Fruit fly (Drosophila melanogaster) whole organism, embryonic: ENCODE results near the gene CG14960.

Experiments used
- Adf1 ChIP-seq: fragments of 200-800 bp; sonication (Bioruptor generic); IDR thresholded peaks from 2 replicates; pipeline ENCODE4 v1.3.6; 2022; ENCODE audit warnings: missing biosample characterization, missing genetic modification characterization
- Aef1 ChIP-seq: fragments of 200-800 bp; sonication (Bioruptor generic); IDR thresholded peaks from 3 replicates; pipeline ENCODE4 v1.3.6; 2022; ENCODE audit warnings: missing biosample characterization, missing genetic modification characterization
- Bdp1 ChIP-seq: fragments of 200-800 bp; sonication (Bioruptor generic); optimal IDR thresholded peaks from 3 replicates; lab custom pipeline; 2016; ENCODE audit warnings: missing biosample characterization, missing genetic modification characterization
- Bgb ChIP-seq: fragments of 200-800 bp; sonication (Bioruptor generic); IDR thresholded peaks from 2 replicates; pipeline ENCODE4 v1.3.6; 2022; ENCODE audit warnings: missing biosample characterization, missing genetic modification characterization; ENCODE audit not compliant: partially characterized antibody
- CG10321 ChIP-seq: fragments of 200-800 bp; sonication (Bioruptor generic); IDR thresholded peaks from 2 replicates; pipeline ENCODE4 v1.3.6; 2022; ENCODE audit warnings: missing biosample characterization, missing genetic modification characterization
- CG11398 ChIP-seq: fragments of 200-800 bp; sonication (Bioruptor generic); optimal IDR thresholded peaks from 2 replicates; lab custom pipeline; 2016; ENCODE audit warnings: missing biosample characterization, missing genetic modification characterization
- CG11560 ChIP-seq: fragments of 200-800 bp; sonication (Bioruptor generic); IDR thresholded peaks from 3 replicates; pipeline ENCODE4 v1.3.6; 2022; ENCODE audit warnings: missing biosample characterization, missing genetic modification characterization
- CG12155 ChIP-seq: fragments of 200-800 bp; sonication (Bioruptor generic); optimal IDR thresholded peaks from 3 replicates; lab custom pipeline; 2016; ENCODE audit warnings: missing biosample characterization, missing genetic modification characterization
- CG12659 ChIP-seq: fragments of 200-800 bp; sonication (Bioruptor generic); optimal IDR thresholded peaks from 3 replicates; lab custom pipeline; 2017; ENCODE audit warnings: mild to moderate bottlenecking, missing biosample characterization, missing genetic modification reagents, missing genetic modification characterization
- CG13287 ChIP-seq: fragments of 200-800 bp; sonication (Bioruptor generic); IDR thresholded peaks from 2 replicates; pipeline ENCODE4 v1.3.6; 2022; ENCODE audit warnings: missing biosample characterization, missing genetic modification characterization; ENCODE audit not compliant: partially characterized antibody
- CG13296 ChIP-seq: fragments of 200-800 bp; sonication (Bioruptor generic); optimal IDR thresholded peaks from 3 replicates; lab custom pipeline; 2018; ENCODE audit warnings: missing biosample characterization, mild to moderate bottlenecking, missing genetic modification characterization
- CG15479 ChIP-seq: fragments of 200-800 bp; sonication (Bioruptor generic); optimal IDR thresholded peaks from 3 replicates; lab custom pipeline; 2019; ENCODE audit warnings: missing biosample characterization, mild to moderate bottlenecking, missing genetic modification characterization, moderate library complexity
- CG17361 ChIP-seq: fragments of 200-800 bp; sonication (Bioruptor generic); IDR thresholded peaks from 3 replicates; pipeline ENCODE4 v1.3.6; 2022; ENCODE audit warnings: missing biosample characterization, missing genetic modification characterization
- CG17612 ChIP-seq: fragments of 200-800 bp; sonication (Bioruptor generic); IDR thresholded peaks from 2 replicates; pipeline ENCODE4 v1.3.6; 2022; ENCODE audit warnings: missing biosample characterization, missing genetic modification characterization
- CG2116 ChIP-seq: fragments of 200-800 bp; sonication (Bioruptor generic); optimal IDR thresholded peaks from 3 replicates; lab custom pipeline; 2018; ENCODE audit warnings: missing biosample characterization, mild to moderate bottlenecking, missing genetic modification characterization
- CG2199 ChIP-seq: fragments of 200-800 bp; sonication (Bioruptor generic); IDR thresholded peaks from 3 replicates; pipeline ENCODE4 v1.3.6; 2022; ENCODE audit warnings: missing biosample characterization, missing genetic modification characterization
- CG31224 ChIP-seq: fragments of 200-800 bp; sonication (Bioruptor generic); IDR thresholded peaks from 2 replicates; pipeline ENCODE4 v1.3.6; 2022; ENCODE audit warnings: missing biosample characterization, missing genetic modification characterization
- CG32532 ChIP-seq: fragments of 200-800 bp; sonication (Bioruptor generic); IDR thresholded peaks from 2 replicates; pipeline ENCODE4 v1.3.6; 2022; ENCODE audit warnings: missing biosample characterization, missing genetic modification characterization
- CG33213 ChIP-seq: fragments of 200-800 bp; sonication (Bioruptor generic); optimal IDR thresholded peaks from 3 replicates; lab custom pipeline; 2016; ENCODE audit warnings: missing biosample characterization, missing genetic modification characterization
- CG4328 ChIP-seq: fragments of 200-800 bp; sonication (Bioruptor generic); optimal IDR thresholded peaks from 3 replicates; lab custom pipeline; 2017; ENCODE audit warnings: missing biosample characterization, missing genetic modification reagents, missing genetic modification characterization
- CG6272 ChIP-seq: fragments of 200-800 bp; sonication (Bioruptor generic); IDR thresholded peaks from 2 replicates; pipeline ENCODE4 v1.3.6; 2022; ENCODE audit warnings: missing biosample characterization, missing genetic modification characterization
- CG6683 ChIP-seq: fragments of 200-800 bp; sonication (Bioruptor generic); optimal IDR thresholded peaks from 2 replicates; lab custom pipeline; 2017; ENCODE audit warnings: missing biosample characterization, mild to moderate bottlenecking, missing genetic modification characterization, missing genetic modification reagents
- CG6813 ChIP-seq: fragments of 200-800 bp; sonication (Bioruptor generic); optimal IDR thresholded peaks from 2 replicates; lab custom pipeline; 2017; ENCODE audit warnings: missing biosample characterization, missing genetic modification characterization, mild to moderate bottlenecking, moderate library complexity, missing genetic modification reagents
- CG7839 ChIP-seq: fragments of 200-800 bp; sonication (Bioruptor generic); optimal IDR thresholded peaks from 3 replicates; lab custom pipeline; 2018; ENCODE audit warnings: missing biosample characterization, mild to moderate bottlenecking, missing genetic modification characterization, moderate library complexity
- CG8290 ChIP-seq, 3 experiments: fragments of 200-800 bp; sonication (Bioruptor generic); optimal IDR thresholded peaks; 2 replicates each; lab custom pipeline; 2016 to 2019; ENCODE audit warnings: missing biosample characterization in 3 of 3, missing genetic modification characterization in 3 of 3, mild to moderate bottlenecking in 2 of 3, moderate library complexity in 1 of 3
- CTCF ChIP-seq: fragments of 200-800 bp; sonication (Bioruptor generic); optimal IDR thresholded peaks from 2 replicates; lab custom pipeline; 2017; ENCODE audit warnings: missing biosample characterization, mild to moderate bottlenecking, missing genetic modification characterization, moderate library complexity
- CkIIα-i1 ChIP-seq: fragments of 200-800 bp; sonication (Bioruptor generic); IDR thresholded peaks from 2 replicates; pipeline ENCODE4 v1.3.6; 2022; ENCODE audit warnings: missing biosample characterization, missing genetic modification characterization
- GATAe ChIP-seq: fragments of 200-800 bp; sonication (Bioruptor generic); conservative IDR thresholded peaks from 2 replicates; pipeline ENCODE4 v1.3.6; 2022; ENCODE audit warnings: missing biosample characterization, missing genetic modification characterization
- HHEX ChIP-seq: fragments of 200-800 bp; sonication (Bioruptor generic); optimal IDR thresholded peaks from 3 replicates; lab custom pipeline; 2017; ENCODE audit warnings: missing biosample characterization, mild to moderate bottlenecking, missing genetic modification characterization, missing genetic modification reagents
- HLH3B ChIP-seq: fragments of 200-800 bp; sonication (Bioruptor generic); IDR thresholded peaks from 2 replicates; pipeline ENCODE4 v1.3.6; 2022; ENCODE audit warnings: missing biosample characterization, missing genetic modification characterization
- HLH4C ChIP-seq: fragments of 200-800 bp; sonication (Bioruptor generic); IDR thresholded peaks from 3 replicates; pipeline ENCODE4 v1.3.6; 2022; ENCODE audit warnings: missing biosample characterization, missing genetic modification characterization; ENCODE audit not compliant: partially characterized antibody
- Hr51 ChIP-seq, 2 experiments: fragments of 200-800 bp; sonication (Bioruptor generic); optimal IDR thresholded peaks; 2 replicates in 1 of 2; 3 replicates in 1 of 2; lab custom pipeline; 2016 to 2018; ENCODE audit warnings: missing biosample characterization in 2 of 2, missing genetic modification characterization in 2 of 2, mild to moderate bottlenecking in 1 of 2, moderate library complexity in 1 of 2
- Hsf ChIP-seq: fragments of 200-800 bp; sonication (Bioruptor generic); optimal IDR thresholded peaks from 3 replicates; lab custom pipeline; 2016; ENCODE audit warnings: missing biosample characterization, missing genetic modification characterization
- MBD-R2 ChIP-seq: fragments of 200-800 bp; sonication (Bioruptor generic); IDR thresholded peaks from 2 replicates; pipeline ENCODE4 v1.3.6; 2022; ENCODE audit warnings: missing biosample characterization, missing genetic modification characterization
- Meics ChIP-seq: fragments of 200-800 bp; sonication (Bioruptor generic); optimal IDR thresholded peaks from 2 replicates; lab custom pipeline; 2017; ENCODE audit warnings: missing biosample characterization, mild to moderate bottlenecking, missing genetic modification characterization
- Nf-YA ChIP-seq: fragments of 200-800 bp; sonication (Bioruptor generic); IDR thresholded peaks from 2 replicates; pipeline ENCODE4 v1.3.6; 2022; ENCODE audit warnings: missing biosample characterization, missing genetic modification characterization
- Nf-YC ChIP-seq: fragments of 200-800 bp; optimal IDR thresholded peaks from 3 replicates; lab custom pipeline; 2019; ENCODE audit warnings: missing biosample characterization, mild to moderate bottlenecking, missing genetic modification characterization, moderate library complexity
- PHDP ChIP-seq: fragments of 200-800 bp; sonication (Bioruptor generic); optimal IDR thresholded peaks from 3 replicates; lab custom pipeline; 2018; ENCODE audit warnings: missing biosample characterization, mild to moderate bottlenecking, missing genetic modification characterization, moderate library complexity
- Pdp1 ChIP-seq, 2 experiments: fragments of 200-800 bp; sonication (Bioruptor generic); optimal IDR thresholded peaks; 3 replicates each; lab custom pipeline; 2016; ENCODE audit warnings: missing biosample characterization in 2 of 2, missing genetic modification characterization in 2 of 2, mild to moderate bottlenecking in 1 of 2, moderate library complexity in 1 of 2
- Ptx1 ChIP-seq: fragments of 200-800 bp; sonication (Bioruptor generic); IDR thresholded peaks from 2 replicates; pipeline ENCODE4 v1.3.6; 2022; ENCODE audit warnings: missing biosample characterization, missing genetic modification characterization
- Spps ChIP-seq: fragments of 200-800 bp; sonication (Bioruptor generic); optimal IDR thresholded peaks from 2 replicates; lab custom pipeline; 2018; ENCODE audit warnings: missing biosample characterization, mild to moderate bottlenecking, missing genetic modification characterization
- aop ChIP-seq: fragments of 200-800 bp; sonication (Bioruptor generic); IDR thresholded peaks from 2 replicates; pipeline ENCODE4 v1.3.6; 2022; ENCODE audit warnings: missing biosample characterization, missing genetic modification characterization
- bbx ChIP-seq: fragments of 200-800 bp; sonication (Bioruptor generic); IDR thresholded peaks from 2 replicates; pipeline ENCODE4 v1.3.6; 2022; ENCODE audit warnings: missing biosample characterization, missing genetic modification characterization; ENCODE audit not compliant: partially characterized antibody
- bcd ChIP-seq: fragments of 200-800 bp; sonication (Bioruptor generic); optimal IDR thresholded peaks from 2 replicates; lab custom pipeline; 2017; ENCODE audit warnings: missing biosample characterization, mild to moderate bottlenecking, missing genetic modification characterization
- grn ChIP-seq: fragments of 200-800 bp; sonication (Bioruptor generic); optimal IDR thresholded peaks from 3 replicates; lab custom pipeline; 2017; ENCODE audit warnings: missing biosample characterization, missing genetic modification characterization
- lab ChIP-seq: fragments of 200-800 bp; sonication (Bioruptor generic); optimal IDR thresholded peaks from 3 replicates; lab custom pipeline; 2017; ENCODE audit warnings: missing biosample characterization, missing genetic modification characterization, mild to moderate bottlenecking, moderate library complexity, missing genetic modification reagents
- nom ChIP-seq: fragments of 200-800 bp; sonication (Bioruptor generic); optimal IDR thresholded peaks from 2 replicates; lab custom pipeline; 2017; ENCODE audit warnings: missing biosample characterization, missing genetic modification characterization, mild to moderate bottlenecking, moderate library complexity, missing genetic modification reagents
- repo ChIP-seq: fragments of 200-800 bp; sonication (Bioruptor generic); optimal IDR thresholded peaks from 2 replicates; lab custom pipeline; 2016; ENCODE audit warnings: missing biosample characterization, missing genetic modification characterization
- sd ChIP-seq: fragments of 200-800 bp; sonication (Bioruptor generic); optimal IDR thresholded peaks from 3 replicates; lab custom pipeline; 2018; ENCODE audit warnings: missing biosample characterization, mild to moderate bottlenecking, missing genetic modification characterization, moderate library complexity
- vvl ChIP-seq: fragments of 200-800 bp; sonication (Bioruptor generic); IDR thresholded peaks from 2 replicates; pipeline ENCODE4 v1.3.6; 2022; ENCODE audit warnings: missing biosample characterization, missing genetic modification characterization
- zen ChIP-seq: fragments of 200-800 bp; sonication (Bioruptor generic); optimal IDR thresholded peaks from 3 replicates; lab custom pipeline; 2018; ENCODE audit warnings: missing biosample characterization, mild to moderate bottlenecking, missing genetic modification characterization, moderate library complexity
- zen2 ChIP-seq: fragments of 200-800 bp; sonication (Bioruptor generic); IDR thresholded peaks from 3 replicates; pipeline ENCODE4 v1.3.6; 2022; ENCODE audit warnings: missing biosample characterization, missing genetic modification characterization; ENCODE audit not compliant: partially characterized antibody

CG14960 gene

dm6 chr3L:3306515-3306914 is 35.7 kb downstream of the CG14960 start (continued):
- TF ChIP-seq Hsf (GFP tag; lab: Kevin White, UChicago), result no peak
- TF ChIP-seq sd (tag; lab: Kevin White, UChicago), result peak; percentile 66
- TF ChIP-seq CG33213 (GFP tag; lab: Kevin White, UChicago), result no peak
- TF ChIP-seq GATAe (GFP tag; lab: Robert Waterston, UW), result no peak
- TF ChIP-seq grn, result peak; percentile 54
- no peak for TF ChIP-seq HLH4C (GFP tag; lab: Robert Waterston, UW)
- TF ChIP-seq PHDP (tag; lab: Kevin White, UChicago), result peak; percentile 11
- TF ChIP-seq aop (GFP tag; lab: Robert Waterston, UW), result no peak
- no peak for TF ChIP-seq HLH3B (GFP tag; lab: Robert Waterston, UW)
- no peak for TF ChIP-seq CG12155
- no peak for TF ChIP-seq Meics
- no peak for TF ChIP-seq CG4328 (GFP tag; lab: Kevin White, UChicago)
- no peak for TF ChIP-seq Nf-YA
- TF ChIP-seq repo, result no peak
- no peak for TF ChIP-seq CTCF (GFP tag; lab: Kevin White, UChicago)
- no peak for TF ChIP-seq CG17361 (GFP tag; lab: Robert Waterston, UW)
- no peak for TF ChIP-seq bcd
- no peak for TF ChIP-seq Hr51 (GFP tag; optimal IDR thresholded peaks at IDR 0.05; lab: Kevin White, UChicago)
- no peak for TF ChIP-seq CG6683
- TF ChIP-seq CG13296, result peak; percentile 47
- peak; percentile 58; the same call in 1 of the 2 replicates for TF ChIP-seq CG31224 (GFP tag; lab: Robert Waterston, UW)
- no peak for TF ChIP-seq Bdp1 (GFP tag; lab: Kevin White, UChicago)
- TF ChIP-seq CG32532, result no peak
- TF ChIP-seq CkIIα-i1 (GFP tag; lab: Robert Waterston, UW), result no peak
- TF ChIP-seq CG8290 (GFP tag; optimal IDR thresholded peaks at IDR 0.05; lab: Kevin White, UChicago), result no peak
- no peak for TF ChIP-seq CG8290 (tag; optimal IDR thresholded peaks at IDR 0.05; lab: Kevin White, UChicago)
- TF ChIP-seq CG2199 (GFP tag; lab: Robert Waterston, UW), result no peak
- no peak for TF ChIP-seq CG2116 (GFP tag; lab: Kevin White, UChicago)
- TF ChIP-seq CG11560, result no peak
- TF ChIP-seq CG12659 (GFP tag; lab: Kevin White, UChicago), result no peak
- TF ChIP-seq CG6272, result no peak
- TF ChIP-seq CG15479 (GFP tag; lab: Kevin White, UChicago), result peak; percentile 17
- no peak for TF ChIP-seq Adf1 (GFP tag; lab: Robert Waterston, UW)
- TF ChIP-seq CG17612 (GFP tag; lab: Robert Waterston, UW), result no peak
- TF ChIP-seq CG10321, result no peak
- TF ChIP-seq MBD-R2 (GFP tag; lab: Robert Waterston, UW), result no peak
- TF ChIP-seq Spps (tag; lab: Kevin White, UChicago), result no peak
- TF ChIP-seq CG6813 (GFP tag; lab: Kevin White, UChicago), result peak; percentile 1
- no peak for TF ChIP-seq CG7839 (tag; lab: Kevin White, UChicago)
- TF ChIP-seq Pdp1 (GFP tag; optimal IDR thresholded peaks at IDR 0.05; lab: Kevin White, UChicago), result peak in 1 of 2 experiments; percentile 15
- TF ChIP-seq CG13287 (GFP tag; lab: Robert Waterston, UW), result no peak

DNA sequence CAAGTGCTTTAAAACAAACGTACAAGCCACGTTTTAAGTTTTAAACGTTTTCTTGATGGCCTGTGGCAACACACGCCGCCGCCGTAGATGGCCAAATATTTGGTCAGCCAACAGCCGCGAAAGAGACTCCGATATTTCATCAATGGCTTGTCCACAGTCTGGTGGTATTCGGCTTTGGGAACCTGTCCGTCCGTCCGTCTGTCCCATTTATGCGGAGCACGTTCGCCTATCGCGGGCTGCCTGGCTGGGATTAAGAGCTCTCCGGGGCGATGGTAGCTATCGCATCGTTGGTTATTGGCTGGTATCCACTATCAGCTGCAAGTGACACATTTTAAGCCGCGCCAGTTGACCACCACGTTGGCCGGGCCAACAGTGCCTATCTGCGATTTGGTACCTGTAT is 36.8 kb downstream of the CG14960 start:
- TF ChIP-seq vvl (peak; percentile 52), Ptx1 (GFP tag; lab: Robert Waterston, UW) (peak; percentile 17; the same call in 1 of the 2 replicates), lab (GFP tag; lab: Kevin White, UChicago) (peak; percentile 35), nom (GFP tag; lab: Kevin White, UChicago) (no peak), CG11398 (GFP tag; lab: Kevin White, UChicago) (no peak), CG2199 (GFP tag; lab: Robert Waterston, UW) (0 out of 3 replicates have a peak, but pooled peaks have one; percentile 19), HHEX (GFP tag; lab: Kevin White, UChicago) (peak; percentile 10), Aef1 (GFP tag; lab: Robert Waterston, UW) (no peak), GATAe (GFP tag; lab: Robert Waterston, UW) (no peak), Nf-YC (tag; lab: Kevin White, UChicago) (peak; percentile 27), Bgb (GFP tag; lab: Robert Waterston, UW) (0 out of 2 replicates have a peak, but pooled peaks have one; percentile 12), zen2 (GFP tag; lab: Robert Waterston, UW) (no peak), repo (no peak), bbx (peak; percentile 32; the same call in 1 of the 2 replicates), zen (tag; lab: Kevin White, UChicago) (peak; percentile 5)
